Fruit fly (Drosophila melanogaster) whole organism, pupa: ENCODE measurements around the gene ND-B18.
A peak's percentile ranks its signal among the peaks of the same experiment; 100 is the strongest.

Experiments used
- CG10348 ChIP-seq: fragments of 200-800 bp; sonication (Bioruptor generic); IDR thresholded peaks from 2 replicates; pipeline ENCODE4 v1.3.6; 2022; ENCODE audit warnings: missing biosample characterization, missing genetic modification characterization
- CG12605 ChIP-seq: fragments of 200-800 bp; sonication (Bioruptor generic); IDR thresholded peaks from 2 replicates; pipeline ENCODE4 v1.3.6; 2022; ENCODE audit warnings: missing biosample characterization, missing genetic modification characterization
- CG13204 ChIP-seq: fragments of 200-800 bp; sonication (Bioruptor generic); optimal IDR thresholded peaks from 2 replicates; lab custom pipeline; 2018; ENCODE audit warnings: missing biosample characterization, mild to moderate bottlenecking, missing genetic modification characterization, moderate library complexity
- CG14655 ChIP-seq: fragments of 200-800 bp; sonication (Bioruptor generic); optimal IDR thresholded peaks from 3 replicates; lab custom pipeline; 2017; ENCODE audit warnings: mild to moderate bottlenecking, missing biosample characterization, missing genetic modification reagents, missing genetic modification characterization
- CG15710 ChIP-seq: fragments of 200-800 bp; sonication (Bioruptor generic); optimal IDR thresholded peaks from 2 replicates; lab custom pipeline; 2018; ENCODE audit warnings: missing biosample characterization, mild to moderate bottlenecking, missing genetic modification characterization, moderate library complexity
- CG17806 ChIP-seq: fragments of 200-800 bp; sonication (Bioruptor generic); optimal IDR thresholded peaks from 2 replicates; lab custom pipeline; 2018; ENCODE audit warnings: missing biosample characterization, mild to moderate bottlenecking, missing genetic modification characterization, moderate library complexity
- CG32121 ChIP-seq: fragments of 200-800 bp; sonication (Bioruptor generic); IDR thresholded peaks from 2 replicates; pipeline ENCODE4 v1.3.6; 2022; ENCODE audit warnings: missing biosample characterization, missing genetic modification characterization
- CG34367 ChIP-seq: fragments of 200-800 bp; sonication (Bioruptor generic); optimal IDR thresholded peaks from 2 replicates; lab custom pipeline; 2018; ENCODE audit warnings: missing biosample characterization, mild to moderate bottlenecking, missing genetic modification characterization
- CG4496 ChIP-seq: fragments of 200-800 bp; sonication (Bioruptor generic); IDR thresholded peaks from 3 replicates; pipeline ENCODE4 v1.3.6; 2022; ENCODE audit warnings: missing biosample characterization, missing genetic modification characterization
- CG8159 ChIP-seq: fragments of 200-800 bp; sonication (Bioruptor generic); optimal IDR thresholded peaks from 3 replicates; lab custom pipeline; 2018; ENCODE audit warnings: missing biosample characterization, mild to moderate bottlenecking, missing genetic modification characterization, moderate library complexity
- CG8301 ChIP-seq: fragments of 200-800 bp; sonication (Bioruptor generic); optimal IDR thresholded peaks from 2 replicates; lab custom pipeline; 2018; ENCODE audit warnings: missing biosample characterization, mild to moderate bottlenecking, missing genetic modification characterization
- CG9948 ChIP-seq: fragments of 200-800 bp; sonication (Bioruptor generic); optimal IDR thresholded peaks from 2 replicates; lab custom pipeline; 2018; ENCODE audit warnings: missing biosample characterization, mild to moderate bottlenecking, missing genetic modification characterization, moderate library complexity
- D1 ChIP-seq: fragments of 200-800 bp; sonication (Bioruptor generic); optimal IDR thresholded peaks from 2 replicates; lab custom pipeline; 2018; ENCODE audit warnings: missing biosample characterization, mild to moderate bottlenecking, missing genetic modification characterization, moderate library complexity
- EcR ChIP-seq: fragments of 200-800 bp; sonication (Bioruptor generic); optimal IDR thresholded peaks from 3 replicates; lab custom pipeline; 2019; ENCODE audit warnings: missing biosample characterization, missing genetic modification characterization, mild to moderate bottlenecking, moderate library complexity, missing genetic modification reagents
- Ets98B ChIP-seq: fragments of 200-800 bp; sonication (Bioruptor generic); IDR thresholded peaks from 2 replicates; pipeline ENCODE4 v1.3.6; 2022; ENCODE audit warnings: missing biosample characterization, missing genetic modification characterization
- Pif1A ChIP-seq: fragments of 200-800 bp; sonication (Bioruptor generic); optimal IDR thresholded peaks from 3 replicates; lab custom pipeline; 2016; ENCODE audit warnings: missing biosample characterization, missing genetic modification characterization
- Pif1B ChIP-seq: fragments of 200-800 bp; sonication (Bioruptor generic); optimal IDR thresholded peaks from 3 replicates; lab custom pipeline; 2016; ENCODE audit warnings: missing biosample characterization, missing genetic modification characterization
- Snoo ChIP-seq: fragments of 200-800 bp; sonication (Bioruptor generic); optimal IDR thresholded peaks from 3 replicates; lab custom pipeline; 2017; ENCODE audit warnings: missing biosample characterization, mild to moderate bottlenecking, missing genetic modification characterization, inconsistent platforms
- fd96Ca ChIP-seq: fragments of 200-800 bp; sonication (Bioruptor generic); IDR thresholded peaks from 3 replicates; pipeline ENCODE4 v1.3.6; 2022; ENCODE audit warnings: missing biosample characterization, missing genetic modification characterization
- gl ChIP-seq: fragments of 200-800 bp; sonication (Bioruptor generic); optimal IDR thresholded peaks from 2 replicates; lab custom pipeline; 2018; ENCODE audit warnings: missing biosample characterization, mild to moderate bottlenecking, missing genetic modification characterization
- rn ChIP-seq: fragments of 200-800 bp; sonication (Bioruptor generic); IDR thresholded peaks from 2 replicates; pipeline ENCODE4 v1.3.6; 2022; ENCODE audit warnings: missing biosample characterization, missing genetic modification characterization

ND-B18 gene

dm6 chrX:15048713-15049112, 14.8 kb upstream of the ND-B18 start:
- TF ChIP-seq EcR (GFP tag; lab: Kevin White, UChicago), result peak; percentile 4
- TF ChIP-seq CG34367 (tag; lab: Kevin White, UChicago), result no peak

- TF ChIP-seq Snoo (tag; lab: Kevin White, UChicago) (no peak), Ets98B (GFP tag; lab: Robert Waterston, UW) (no peak), CG4496 (GFP tag; lab: Robert Waterston, UW) (no peak), CG34367 (tag; lab: Kevin White, UChicago) (no peak), EcR (GFP tag; lab: Kevin White, UChicago) (no peak), CG14655 (GFP tag; lab: Kevin White, UChicago) (no peak), rn (GFP tag; lab: Robert Waterston, UW) (no peak)
Measured at dm6 chrX:15062619-15063018, 914 bp upstream of the ND-B18 start.

DNA sequence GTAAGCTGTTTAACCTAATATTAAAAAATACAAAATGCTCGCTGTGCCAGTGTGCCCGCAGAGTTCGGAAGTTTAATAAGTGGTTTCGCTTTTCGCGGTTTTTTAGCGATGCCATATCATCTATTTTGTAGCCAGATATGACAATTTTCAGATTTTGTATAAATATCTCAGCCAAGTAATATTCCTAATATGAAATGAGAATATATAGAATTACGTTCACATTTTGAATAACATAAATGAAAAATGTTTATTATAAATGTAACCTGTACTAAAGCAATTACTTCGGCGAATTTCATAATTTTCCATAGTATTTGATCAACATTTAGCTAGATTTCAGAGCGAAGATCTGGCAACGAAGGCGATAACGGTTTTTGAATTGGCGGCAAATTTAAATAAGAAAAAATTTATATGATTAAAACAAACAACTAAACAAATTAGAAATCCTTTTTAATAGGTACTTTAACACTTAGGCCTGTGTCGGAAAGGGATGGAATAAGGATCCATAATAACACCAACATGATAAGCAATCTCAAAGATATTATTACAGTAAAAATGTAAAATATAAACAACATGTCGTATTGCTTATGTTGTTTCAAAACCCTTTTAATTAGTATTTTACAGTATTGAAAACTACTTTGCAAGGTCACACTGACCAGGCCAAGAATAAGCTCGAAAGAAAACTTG, 3.0 kb downstream of the ND-B18 start, which contains the start of the genes opm and dob:
Gene opm, minus strand, starts transcription at position 59 of the 684 bp plus-strand sequence.
Gene dob, plus strand, starts transcription at position 634 of the 684 bp plus-strand sequence.
- TF ChIP-seq gl (tag; lab: Kevin White, UChicago) (no peak), rn (GFP tag; lab: Robert Waterston, UW) (no peak), CG9948 (tag; lab: Kevin White, UChicago) (peak; percentile 20), fd96Ca (GFP tag; lab: Robert Waterston, UW) (no peak), CG13204 (GFP tag; lab: Kevin White, UChicago) (no peak), Pif1A (GFP tag; lab: Kevin White, UChicago) (no peak), CG10348 (GFP tag; lab: Robert Waterston, UW) (no peak), CG8301 (no peak), Snoo (tag; lab: Kevin White, UChicago) (no peak), CG8159 (peak; percentile 13)

DNA sequence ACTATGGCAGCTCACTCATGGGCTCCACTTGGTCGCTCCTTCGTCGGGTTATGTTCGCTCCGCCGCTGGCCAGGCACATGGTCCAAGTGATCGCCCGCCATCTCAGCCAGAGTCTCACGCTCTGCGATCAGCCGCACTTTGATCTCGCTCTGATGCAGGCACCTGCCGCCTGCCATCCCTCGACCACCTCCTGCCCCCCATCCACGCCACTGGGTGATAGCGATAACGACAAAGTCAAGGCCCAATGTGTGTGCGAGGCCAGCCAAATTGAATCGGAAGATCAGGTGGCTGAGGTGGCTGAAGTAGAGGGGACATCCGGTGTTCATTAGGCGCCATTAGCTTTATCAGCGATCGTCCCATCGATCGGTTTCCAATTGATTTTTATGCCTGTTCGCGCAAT, 5.0 kb downstream of the ND-B18 start:
- TF ChIP-seq CG34367 (tag; lab: Kevin White, UChicago) (no peak), gl (tag; lab: Kevin White, UChicago) (peak; percentile 21), CG13204 (GFP tag; lab: Kevin White, UChicago) (peak; percentile 44)

dm6 chrX:15069417-15069896, 5.9 kb downstream of the ND-B18 start:
- peak; percentile 90 for TF ChIP-seq Pif1B
- TF ChIP-seq Ets98B (GFP tag; lab: Robert Waterston, UW), result peak; percentile 90
- TF ChIP-seq rn (GFP tag; lab: Robert Waterston, UW), result peak; percentile 64; the same call in 1 of the 2 replicates
- TF ChIP-seq CG12605 (GFP tag; lab: Robert Waterston, UW), result peak; percentile 94
- peak; percentile 85 for TF ChIP-seq Pif1A (GFP tag; lab: Kevin White, UChicago)
- TF ChIP-seq CG15710 (tag; lab: Kevin White, UChicago), result peak; percentile 96
- peak; percentile 95 for TF ChIP-seq CG4496 (GFP tag; lab: Robert Waterston, UW)
- TF ChIP-seq CG8159, result peak; percentile 93
- no peak for TF ChIP-seq CG10348 (GFP tag; lab: Robert Waterston, UW)
- TF ChIP-seq D1 (tag; lab: Kevin White, UChicago), result peak; percentile 44
- TF ChIP-seq CG13204 (GFP tag; lab: Kevin White, UChicago), result peak; percentile 100
- TF ChIP-seq CG14655 (GFP tag; lab: Kevin White, UChicago), result peak; percentile 96
- peak; percentile 98 for TF ChIP-seq CG34367 (tag; lab: Kevin White, UChicago)
- TF ChIP-seq CG32121 (GFP tag; lab: Robert Waterston, UW), result peak; percentile 83
- peak; percentile 93 for TF ChIP-seq CG17806
- TF ChIP-seq fd96Ca (GFP tag; lab: Robert Waterston, UW), result peak; percentile 90
- TF ChIP-seq CG9948 (tag; lab: Kevin White, UChicago), result peak; percentile 88
- TF ChIP-seq CG8301, result peak; percentile 89
- peak; percentile 59 for TF ChIP-seq Snoo (tag; lab: Kevin White, UChicago)
- TF ChIP-seq EcR (GFP tag; lab: Kevin White, UChicago), result peak; percentile 77
- peak; percentile 100 for TF ChIP-seq gl (tag; lab: Kevin White, UChicago)

DNA sequence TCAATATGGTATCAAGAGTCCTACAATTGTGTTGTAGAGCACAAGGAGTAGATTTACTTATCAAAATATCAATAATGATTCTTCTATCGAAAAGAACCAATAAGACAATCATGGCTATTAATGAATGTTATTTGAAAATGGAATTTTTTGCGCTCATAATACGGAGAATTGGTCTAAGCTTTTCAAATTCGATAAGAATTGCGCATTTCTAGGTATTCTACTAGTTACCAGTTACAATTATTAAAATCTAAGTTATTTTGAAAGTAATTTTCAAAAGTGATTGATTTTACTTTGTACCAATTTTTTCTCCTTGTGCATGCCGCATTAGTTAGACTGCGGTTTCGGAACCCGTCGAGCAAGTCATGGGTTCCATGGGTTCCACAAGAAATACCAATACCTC, 6.6 kb downstream of the ND-B18 start:
- TF ChIP-seq CG32121 (GFP tag; lab: Robert Waterston, UW) (no peak), fd96Ca (GFP tag; lab: Robert Waterston, UW) (no peak), CG12605 (GFP tag; lab: Robert Waterston, UW) (no peak), CG15710 (tag; lab: Kevin White, UChicago) (no peak), CG17806 (no peak), rn (GFP tag; lab: Robert Waterston, UW) (no peak)
- TF ChIP-seq, all 21 proteins: peak for 0
